Worm (Caenorhabditis elegans) whole organism, L2 larva: Measurements from ENCODE around the gene W02A2.12.

Experiments
- C34F6.9 ChIP-seq: fragments of 150-350 bp; optimal IDR thresholded peaks from 2 replicates; lab custom pipeline; 2014; ENCODE audit warnings: missing biosample characterization, missing genetic modification characterization
- F13H6.1 ChIP-seq: sonication (generic microtip); optimal IDR thresholded peaks from 2 replicates; lab custom pipeline; 2016; ENCODE audit warnings: missing genetic modification characterization, missing compliant biosample characterization
- R02D3.7 ChIP-seq: fragments of 150-350 bp; optimal IDR thresholded peaks from 2 replicates; lab custom pipeline; 2014; ENCODE audit warnings: missing biosample characterization, missing genetic modification characterization
- Y55F3AM.14 ChIP-seq: fragments of 200-800 bp; sonication (Bioruptor generic); optimal IDR thresholded peaks from 2 replicates; lab custom pipeline; 2018; ENCODE audit warnings: mild to moderate bottlenecking, missing genetic modification characterization, missing compliant biosample characterization
- ZK546.5 ChIP-seq: sonication (generic microtip); optimal IDR thresholded peaks from 2 replicates; lab custom pipeline; 2017; ENCODE audit warnings: missing biosample characterization, missing genetic modification characterization
- aly-2 ChIP-seq: fragments of 150-350 bp; optimal IDR thresholded peaks from 2 replicates; lab custom pipeline; 2014; ENCODE audit warnings: missing biosample characterization, missing genetic modification characterization
- ama-1 ChIP-seq: fragments of 150-350 bp; optimal IDR thresholded peaks from 2 replicates; lab custom pipeline; 2018; ENCODE audit warnings: inconsistent platforms
- blmp-1 ChIP-seq: sonication (generic microtip); optimal IDR thresholded peaks from 2 replicates; lab custom pipeline; 2017; ENCODE audit warnings: missing genetic modification characterization, mild to moderate bottlenecking, missing compliant biosample characterization, antibody characterized with exemption, moderate library complexity; ENCODE audit not compliant: insufficient read depth
- ceh-16 ChIP-seq: fragments of 150-350 bp; optimal IDR thresholded peaks from 2 replicates; lab custom pipeline; 2014; ENCODE audit warnings: missing biosample characterization, missing genetic modification characterization
- ceh-82 ChIP-seq: fragments of 150-350 bp; optimal IDR thresholded peaks from 2 replicates; lab custom pipeline; 2014; ENCODE audit warnings: missing biosample characterization, missing genetic modification characterization
- crh-2 ChIP-seq: sonication (generic microtip); optimal IDR thresholded peaks from 2 replicates; lab custom pipeline; 2017; ENCODE audit warnings: missing biosample characterization, missing genetic modification characterization
- dmd-4 ChIP-seq: sonication (generic microtip); optimal IDR thresholded peaks from 2 replicates; lab custom pipeline; 2017; ENCODE audit warnings: missing biosample characterization, missing genetic modification characterization
- egl-27 ChIP-seq: sonication (generic microtip); optimal IDR thresholded peaks from 3 replicates; lab custom pipeline; 2017; ENCODE audit warnings: missing biosample characterization, missing genetic modification reagents, missing genetic modification characterization
- elt-1 ChIP-seq: fragments of 150-350 bp; optimal IDR thresholded peaks from 2 replicates; lab custom pipeline; 2014; ENCODE audit warnings: missing biosample characterization, missing genetic modification characterization
- elt-3 ChIP-seq: sonication (generic microtip); optimal IDR thresholded peaks from 2 replicates; lab custom pipeline; 2017; ENCODE audit warnings: missing biosample characterization, missing genetic modification characterization
- lin-11 ChIP-seq: fragments of 150-350 bp; sonication (generic microtip); optimal IDR thresholded peaks from 2 replicates; lab custom pipeline; 2014; ENCODE audit warnings: missing biosample characterization, missing genetic modification characterization, inconsistent platforms, mixed read lengths
- lin-39 ChIP-seq: fragments of 150-350 bp; optimal IDR thresholded peaks from 2 replicates; lab custom pipeline; 2014; ENCODE audit warnings: missing biosample characterization, missing genetic modification reagents, missing genetic modification characterization
- lsy-2 ChIP-seq, 2 experiments: fragments of 150-350 bp in 1 of 2; sonication (generic microtip) in 1 of 2; optimal IDR thresholded peaks; 2 replicates each; lab custom pipeline; 2014 to 2017; ENCODE audit warnings: missing biosample characterization in 2 of 2, missing genetic modification characterization in 2 of 2
- mdl-1 ChIP-seq, 2 experiments: fragments of 150-350 bp in 1 of 2; sonication (generic microtip) in 1 of 2; optimal IDR thresholded peaks; 2 replicates each; lab custom pipeline; 2017; ENCODE audit warnings: missing biosample characterization in 2 of 2, missing genetic modification characterization in 2 of 2
- nhr-10 ChIP-seq: sonication (generic microtip); optimal IDR thresholded peaks from 2 replicates; lab custom pipeline; 2017; ENCODE audit warnings: missing biosample characterization, missing genetic modification characterization
- nhr-11 ChIP-seq: fragments of 150-350 bp; optimal IDR thresholded peaks from 2 replicates; lab custom pipeline; 2014; ENCODE audit warnings: missing biosample characterization, missing genetic modification characterization
- nhr-12 ChIP-seq: fragments of 150-350 bp; optimal IDR thresholded peaks from 2 replicates; lab custom pipeline; 2014; ENCODE audit warnings: missing biosample characterization, missing genetic modification characterization
- nhr-129 ChIP-seq: fragments of 150-350 bp; optimal IDR thresholded peaks from 2 replicates; lab custom pipeline; 2014; ENCODE audit warnings: missing biosample characterization, missing genetic modification characterization
- nhr-21 ChIP-seq: fragments of 150-350 bp; optimal IDR thresholded peaks from 2 replicates; lab custom pipeline; 2014; ENCODE audit warnings: missing biosample characterization, missing genetic modification characterization
- nhr-23 ChIP-seq: fragments of 150-350 bp; optimal IDR thresholded peaks from 2 replicates; lab custom pipeline; 2014; ENCODE audit warnings: missing biosample characterization, missing genetic modification reagents, missing genetic modification characterization
- nhr-237 ChIP-seq: fragments of 150-350 bp; optimal IDR thresholded peaks from 2 replicates; lab custom pipeline; 2014; ENCODE audit warnings: missing biosample characterization, missing genetic modification characterization
- nhr-25 ChIP-seq: fragments of 150-350 bp; sonication (generic microtip); optimal IDR thresholded peaks from 3 replicates; lab custom pipeline; 2014; ENCODE audit warnings: missing biosample characterization, missing genetic modification characterization
- nhr-6 ChIP-seq: fragments of 150-350 bp; optimal IDR thresholded peaks from 2 replicates; lab custom pipeline; 2014; ENCODE audit warnings: missing biosample characterization, missing genetic modification characterization
- nhr-77 ChIP-seq: fragments of 150-350 bp; optimal IDR thresholded peaks from 2 replicates; lab custom pipeline; 2014; ENCODE audit warnings: missing biosample characterization, missing genetic modification characterization
- peb-1 ChIP-seq: fragments of 150-350 bp; optimal IDR thresholded peaks from 2 replicates; lab custom pipeline; 2014; ENCODE audit warnings: missing biosample characterization, missing genetic modification characterization
- skn-1 ChIP-seq: sonication (generic microtip); optimal IDR thresholded peaks from 2 replicates; lab custom pipeline; 2017; ENCODE audit warnings: missing biosample characterization, missing genetic modification characterization
- sma-3 ChIP-seq: sonication (generic microtip); optimal IDR thresholded peaks from 2 replicates; lab custom pipeline; 2016; ENCODE audit warnings: missing genetic modification reagents, missing genetic modification characterization, missing compliant biosample characterization
- sma-9 ChIP-seq, 2 experiments: fragments of 150-350 bp in 1 of 2; sonication (generic microtip) in 1 of 2; optimal IDR thresholded peaks; 2 replicates each; lab custom pipeline; 2014 to 2016; ENCODE audit warnings: missing genetic modification characterization in 2 of 2, mild to moderate bottlenecking in 1 of 2, missing biosample characterization in 1 of 2, missing compliant biosample characterization in 1 of 2, missing genetic modification reagents in 1 of 2, moderate library complexity in 1 of 2
- snpc-4 ChIP-seq: fragments of 150-350 bp; optimal IDR thresholded peaks from 2 replicates; lab custom pipeline; 2014; ENCODE audit warnings: missing biosample characterization, missing genetic modification characterization
- unc-55 ChIP-seq: fragments of 150-350 bp; sonication (generic microtip); optimal IDR thresholded peaks from 3 replicates; lab custom pipeline; 2014; ENCODE audit warnings: missing biosample characterization, missing genetic modification reagents, missing genetic modification characterization
- zag-1 ChIP-seq: fragments of 150-350 bp; optimal IDR thresholded peaks from 2 replicates; lab custom pipeline; 2014; ENCODE audit warnings: missing biosample characterization, missing genetic modification characterization
- ztf-4 ChIP-seq: fragments of 150-350 bp; optimal IDR thresholded peaks from 2 replicates; lab custom pipeline; 2014; ENCODE audit warnings: missing biosample characterization, missing genetic modification characterization

Gene W02A2.12

ce11 chrIV:13370235-13370739, 21.7 kb upstream of the W02A2.12 start, which contains the start of the genes rla-2, popl-7 and Y62E10A.24:
Gene rla-2, minus strand, starts transcription at chrIV:13370285.
Gene popl-7, plus strand, starts transcription at chrIV:13370689.
Gene Y62E10A.24, plus strand, starts transcription at chrIV:13370710.
- TF ChIP-seq C34F6.9 (tag; lab: Kevin White, UChicago) (peak; percentile 40), lsy-2 (tag; optimal IDR thresholded peaks at IDR 0.05; lab: Kevin White, UChicago) (peak in 1 of 2 experiments; percentile 80), lin-39 (no peak), unc-55 (GFP tag; lab: Kevin White, UChicago) (peak; percentile 55), nhr-129 (peak; percentile 61), R02D3.7 (tag; lab: Kevin White, UChicago) (no peak), aly-2 (tag; lab: Kevin White, UChicago) (no peak), blmp-1 (tag; lab: Kevin White, UChicago) (no peak), zag-1 (tag; lab: Kevin White, UChicago) (no peak), skn-1 (tag; lab: Kevin White, UChicago) (no peak), egl-27 (tag; lab: Kevin White, UChicago) (no peak), dmd-4 (tag; lab: Kevin White, UChicago) (no peak), ama-1 (lab: Kevin White, UChicago) (no peak)
- TF ChIP-seq, all 48 proteins: peak for 4

ce11 chrIV:13369120-13369842, 20.6 kb upstream of the W02A2.12 start, which contains the start of gene agt-1:
Gene agt-1, minus strand, starts transcription at chrIV:13369412.
- TF ChIP-seq nhr-25 (tag; lab: Kevin White, UChicago) (no peak), elt-3 (no peak), lin-39 (no peak), ZK546.5 (no peak), nhr-77 (tag; lab: Kevin White, UChicago) (no peak), elt-1 (tag; lab: Kevin White, UChicago) (no peak), sma-3 (GFP tag; lab: Kevin White, UChicago) (no peak), crh-2 (no peak), C34F6.9 (tag; lab: Kevin White, UChicago) (no peak), skn-1 (tag; lab: Kevin White, UChicago) (no peak), nhr-21 (tag; lab: Kevin White, UChicago) (no peak), nhr-11 (no peak), sma-9 (GFP tag; optimal IDR thresholded peaks at IDR 0.05; lab: Kevin White, UChicago) (no peak), sma-9 (tag; optimal IDR thresholded peaks at IDR 0.05; lab: Kevin White, UChicago) (no peak), nhr-129 (no peak), peb-1 (tag; lab: Kevin White, UChicago) (no peak), ceh-82 (tag; lab: Kevin White, UChicago) (no peak), egl-27 (tag; lab: Kevin White, UChicago) (no peak), nhr-12 (tag; lab: Kevin White, UChicago) (no peak), nhr-6 (tag; lab: Kevin White, UChicago) (no peak)

- TF ChIP-seq sma-9 (GFP tag; optimal IDR thresholded peaks at IDR 0.05; lab: Kevin White, UChicago) (no peak), sma-9 (tag; optimal IDR thresholded peaks at IDR 0.05; lab: Kevin White, UChicago) (no peak), elt-1 (tag; lab: Kevin White, UChicago) (no peak), ceh-16 (tag; lab: Kevin White, UChicago) (no peak)
Measured at ce11 chrIV:13364869-13365268, 16.2 kb upstream of the W02A2.12 start, which contains the start of gene srsx-25. Gene srsx-25, plus strand, starts transcription at chrIV:13365169.

ce11 chrIV:13360144-13360543, 11.5 kb upstream of the W02A2.12 start, which contains the start of gene Y62E10A.3:
Gene Y62E10A.3, minus strand, starts transcription at chrIV:13360244.
- TF ChIP-seq skn-1 (tag; lab: Kevin White, UChicago) (no peak), snpc-4 (no peak), C34F6.9 (tag; lab: Kevin White, UChicago) (no peak), nhr-11 (no peak), nhr-237 (no peak), elt-1 (tag; lab: Kevin White, UChicago) (no peak), Y55F3AM.14 (GFP tag; lab: Kevin White, UChicago) (no peak), nhr-10 (tag; lab: Kevin White, UChicago) (no peak), lsy-2 (tag; optimal IDR thresholded peaks at IDR 0.05; lab: Kevin White, UChicago) (no peak), sma-9 (GFP tag; optimal IDR thresholded peaks at IDR 0.05; lab: Kevin White, UChicago) (no peak), sma-9 (tag; optimal IDR thresholded peaks at IDR 0.05; lab: Kevin White, UChicago) (no peak), ama-1 (lab: Kevin White, UChicago) (no peak), nhr-21 (tag; lab: Kevin White, UChicago) (no peak), F13H6.1 (no peak), mdl-1 (tag; optimal IDR thresholded peaks at IDR 0.05; lab: Kevin White, UChicago) (no peak), nhr-129 (no peak), ztf-4 (tag; lab: Kevin White, UChicago) (no peak), lin-11 (tag; lab: Kevin White, UChicago) (no peak), nhr-23 (tag; lab: Kevin White, UChicago) (no peak)
